Worm (Caenorhabditis elegans) whole organism, mixed stage, embryonic: ENCODE data around the gene F54C8.6.

Experiments
- M03D4.4 ChIP-seq: sonication (generic microtip); optimal IDR thresholded peaks from 2 replicates; lab custom pipeline; 2017; ENCODE audit warnings: mild to moderate bottlenecking, missing genetic modification characterization, missing compliant biosample characterization
- flh-1 ChIP-seq: fragments of 200-800 bp; sonication (Bioruptor generic); optimal IDR thresholded peaks from 2 replicates; lab custom pipeline; 2018; ENCODE audit warnings: mild to moderate bottlenecking, missing genetic modification characterization, moderate library complexity, missing compliant biosample characterization
- nhr-76 ChIP-seq: sonication (generic microtip); optimal IDR thresholded peaks from 2 replicates; lab custom pipeline; 2017; ENCODE audit warnings: missing biosample characterization, missing genetic modification characterization
- snpc-4 ChIP-seq: fragments of 150-350 bp; optimal IDR thresholded peaks from 2 replicates; lab custom pipeline; 2014; ENCODE audit warnings: missing biosample characterization, missing genetic modification characterization
- sptf-1 ChIP-seq: sonication (generic microtip); optimal IDR thresholded peaks from 2 replicates; lab custom pipeline; 2017; ENCODE audit warnings: mild to moderate bottlenecking, missing genetic modification characterization, moderate library complexity, missing compliant biosample characterization

- TF ChIP-seq flh-1 (GFP tag; lab: Kevin White, UChicago) = no peak
- TF ChIP-seq sptf-1 (tag; lab: Kevin White, UChicago) = no peak
- TF ChIP-seq snpc-4 = no peak
- TF ChIP-seq M03D4.4 = no peak
- TF ChIP-seq nhr-76 (tag; lab: Kevin White, UChicago) = no peak
Measured at ce11 chrIII:9442846-9443245, 6.9 kb downstream of the F54C8.6 start.
